Worm (Caenorhabditis elegans): ENCODE results near the gene C03G5.14.

DNA sequence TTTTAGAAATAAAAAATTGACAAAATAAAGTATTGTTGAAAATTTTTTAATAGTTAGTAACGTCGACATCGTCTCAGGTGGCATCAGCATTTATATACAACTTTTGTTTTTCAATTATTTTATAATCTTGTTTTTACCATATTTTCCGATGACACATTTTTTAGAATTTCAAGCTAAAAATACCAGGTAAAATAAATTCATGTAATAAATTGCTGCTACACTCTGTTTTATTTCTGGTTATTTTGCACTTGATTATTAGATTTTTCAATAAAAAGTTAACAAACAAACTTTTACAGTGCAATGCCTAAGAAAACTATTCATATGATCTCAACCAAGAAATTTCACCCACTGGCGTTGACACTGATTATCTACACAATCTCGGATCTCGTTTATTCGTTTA, at the start of gene C03G5.14:
- TF ChIP-seq rnt-1 (tag; optimal IDR thresholded peaks at IDR 0.05): no peak
- no peak for TF ChIP-seq pha-4 (tag; optimal IDR thresholded peaks at IDR 0.05)
- no peak for TF ChIP-seq pqm-1 (tag; optimal IDR thresholded peaks at IDR 0.05)
- TF ChIP-seq hlh-13 (GFP tag; optimal IDR thresholded peaks at IDR 0.05): no peak
- TF ChIP-seq lin-11 (tag; optimal IDR thresholded peaks at IDR 0.05): no peak
- TF ChIP-seq gmeb-2 (tag; optimal IDR thresholded peaks at IDR 0.05): no peak
- TF ChIP-seq ceh-19 (GFP tag; optimal IDR thresholded peaks at IDR 0.05): no peak
- TF ChIP-seq ama-1 (optimal IDR thresholded peaks at IDR 0.05): no peak
- TF ChIP-seq che-1 (tag; optimal IDR thresholded peaks at IDR 0.05): no peak

Data from whole organism, late embryonic.